Worm (Caenorhabditis elegans) whole organism, mixed stage, embryonic: ENCODE data around the gene elo-3.
"Not testable (repeated sequence)": the region's sequence is repeated elsewhere in the genome, so short reads cannot be mapped to it uniquely, and the experiment has no call there.

Source experiments
- bed-3 ChIP-seq: fragments of 200-800 bp; sonication (Bioruptor generic); optimal IDR thresholded peaks from 3 replicates; lab custom pipeline; 2018; ENCODE audit warnings: mild to moderate bottlenecking, missing genetic modification characterization, moderate library complexity, missing compliant biosample characterization
- ceh-39 ChIP-seq: fragments of 150-350 bp; optimal IDR thresholded peaks from 2 replicates; lab custom pipeline; 2014; ENCODE audit warnings: missing biosample characterization, missing genetic modification characterization
- ceh-43 ChIP-seq: fragments of 200-800 bp; sonication (Bioruptor generic); optimal IDR thresholded peaks from 2 replicates; lab custom pipeline; 2018; ENCODE audit warnings: mild to moderate bottlenecking, missing genetic modification characterization, moderate library complexity, missing compliant biosample characterization
- unc-62 ChIP-seq: fragments of 150-350 bp; optimal IDR thresholded peaks from 2 replicates; lab custom pipeline; 2014; ENCODE audit warnings: missing biosample characterization, missing genetic modification reagents, missing genetic modification characterization

DNA sequence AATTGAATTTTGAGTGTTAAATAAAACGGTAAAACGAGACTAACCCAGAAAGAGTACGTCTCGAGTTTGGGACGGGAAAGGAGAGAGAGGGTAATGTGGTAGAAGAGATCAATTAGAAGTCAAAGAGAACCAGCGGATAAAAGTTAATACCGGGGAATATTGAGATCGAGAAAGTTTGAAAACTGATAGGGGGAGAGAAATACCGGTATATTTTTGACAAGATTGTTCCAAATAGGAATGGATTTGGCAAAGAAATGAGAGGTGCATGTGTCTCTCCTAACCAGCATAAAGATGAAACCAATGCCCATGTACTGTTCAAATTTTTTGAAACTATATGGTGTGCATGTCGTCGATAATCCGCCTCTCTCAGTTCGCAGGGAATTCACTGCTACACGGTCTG lies 17.2 kb downstream of the elo-3 start, which contains the start of gene C06E4.5:
- not testable (repeated sequence) for TF ChIP-seq bed-3 (GFP tag; lab: Kevin White, UChicago); ceh-39; unc-62 (GFP tag; lab: Kevin White, UChicago); ceh-43 (GFP tag; lab: Kevin White, UChicago)
